Worm (Caenorhabditis elegans): ENCODE data around the gene K08F4.12.

The K08F4.12 gene

DNA sequence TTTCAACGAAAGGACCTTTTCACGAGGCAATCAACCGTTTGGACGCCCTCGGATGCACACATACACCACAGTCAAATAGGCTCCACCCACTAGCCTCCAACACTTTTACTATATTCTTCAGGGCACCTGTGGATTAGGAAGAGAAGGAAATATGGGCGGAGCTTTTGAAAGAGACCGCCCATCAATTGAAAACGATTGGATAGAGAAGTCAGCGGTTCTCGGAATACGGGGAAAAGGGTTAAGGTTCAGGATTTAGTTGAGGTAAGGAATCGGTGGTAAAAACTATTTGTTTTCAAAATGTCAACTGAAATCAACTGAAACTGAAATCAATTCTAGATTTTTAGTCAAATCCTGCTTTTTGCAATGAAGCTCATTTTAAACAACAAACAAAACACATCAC lies 27.5 kb upstream of the K08F4.12 start, which contains the start of gene egl-38:
Gene egl-38, minus strand, starts transcription at position 101 of the 400 bp plus-strand sequence.
- no peak for TF ChIP-seq nhr-20 (tag; optimal IDR thresholded peaks at IDR 0.05)
- TF ChIP-seq efl-1 (optimal IDR thresholded peaks at IDR 0.05) = no peak
- TF ChIP-seq efl-1 (GFP tag; optimal IDR thresholded peaks at IDR 0.05 in 1 of 2) = no peak
- TF ChIP-seq nhr-77 (tag; optimal IDR thresholded peaks at IDR 0.05) = no peak
- no peak for TF ChIP-seq ets-5 (GFP tag; IDR thresholded peaks at IDR 0.05)
- TF ChIP-seq nhr-28 (tag; optimal IDR thresholded peaks at IDR 0.05) = no peak
- TF ChIP-seq mef-2 (tag; optimal IDR thresholded peaks at IDR 0.05) = no peak
- no peak for TF ChIP-seq nhr-12 (tag; optimal IDR thresholded peaks at IDR 0.05)
- TF ChIP-seq ceh-82 (tag; optimal IDR thresholded peaks at IDR 0.05) = no peak
- TF ChIP-seq egl-13 (tag; optimal IDR thresholded peaks at IDR 0.05) = no peak
- no peak for TF ChIP-seq blmp-1 (tag; optimal IDR thresholded peaks at IDR 0.05)
- TF ChIP-seq C16A3.4 (tag; optimal IDR thresholded peaks at IDR 0.05) = no peak
- no peak for TF ChIP-seq jun-1 (tag; optimal IDR thresholded peaks at IDR 0.05)
- TF ChIP-seq aha-1 (tag; optimal IDR thresholded peaks at IDR 0.05) = no peak

DNA sequence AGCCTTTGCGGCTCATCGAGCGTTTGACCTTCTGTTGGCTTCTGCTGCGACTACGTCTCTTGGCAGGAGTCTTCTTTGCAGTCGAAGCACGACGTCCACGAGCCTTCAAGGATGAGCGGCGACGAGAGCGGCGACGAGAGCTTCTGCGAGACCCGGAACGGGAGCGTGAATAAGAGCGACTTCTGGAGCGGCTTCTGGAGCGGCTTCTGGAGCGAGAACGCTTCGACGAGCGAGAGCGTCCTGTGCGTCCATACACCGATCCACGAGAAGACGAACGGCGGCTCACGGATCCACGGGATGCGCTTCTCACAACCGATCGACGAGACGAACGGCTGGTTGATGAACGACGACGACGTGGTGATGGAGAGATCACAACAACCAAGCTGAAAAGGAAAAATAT lies 27.0 kb upstream of the K08F4.12 start:
- no peak for TF ChIP-seq snpc-4 (tag; optimal IDR thresholded peaks at IDR 0.05)
- TF ChIP-seq grh-1 (GFP tag; IDR thresholded peaks at IDR 0.05) = no peak
- TF ChIP-seq mdl-1 (tag; optimal IDR thresholded peaks at IDR 0.05) = no peak
- no peak for TF ChIP-seq sox-4 (tag; optimal IDR thresholded peaks at IDR 0.05)
- TF ChIP-seq swsn-7 (tag; optimal IDR thresholded peaks at IDR 0.05) = no peak

DNA sequence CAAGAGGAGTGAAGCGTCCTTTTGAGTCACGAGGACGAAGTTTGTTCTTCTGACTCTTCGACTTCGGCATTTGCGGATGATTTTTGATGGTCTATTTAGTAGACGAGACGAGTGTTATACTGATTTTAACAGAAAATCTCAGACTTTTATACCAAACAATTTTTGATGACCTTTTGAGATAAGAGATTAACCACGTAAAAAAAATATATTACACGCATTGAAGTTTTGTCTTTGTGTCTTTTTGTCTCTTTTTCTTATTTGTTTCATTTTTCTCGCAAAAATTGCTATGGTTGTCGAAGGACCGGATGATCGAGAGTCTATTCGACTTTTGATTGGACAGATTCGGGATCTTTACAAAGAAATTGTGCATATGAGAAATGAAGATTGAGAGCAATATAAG lies 26.5 kb upstream of the K08F4.12 start, which contains the start of gene spch-1:
Gene spch-1, minus strand, starts transcription at position 101 of the 400 bp plus-strand sequence.
- TF ChIP-seq fos-1 (tag; optimal IDR thresholded peaks at IDR 0.05) (no peak), skn-1 (tag; optimal IDR thresholded peaks at IDR 0.05) (no peak), unc-98 (GFP tag; IDR thresholded peaks at IDR 0.05) (no peak), nhr-77 (tag; optimal IDR thresholded peaks at IDR 0.05) (no peak), mdl-1 (tag; optimal IDR thresholded peaks at IDR 0.05) (no peak), nhr-85 (tag) (no peak), nhr-11 (tag; optimal IDR thresholded peaks at IDR 0.05) (no peak), C04F5.9 (tag; optimal IDR thresholded peaks at IDR 0.05) (no peak), pax-3 (tag; optimal IDR thresholded peaks at IDR 0.05) (no peak), zag-1 (tag; optimal IDR thresholded peaks at IDR 0.05) (no peak), sup-37 (GFP tag; optimal IDR thresholded peaks at IDR 0.05) (no peak), lin-14 (GFP tag; optimal IDR thresholded peaks at IDR 0.05) (no peak), xbp-1 (tag; optimal IDR thresholded peaks at IDR 0.05) (no peak), ztf-4 (tag; optimal IDR thresholded peaks at IDR 0.05) (no peak), lin-15B (tag; optimal IDR thresholded peaks at IDR 0.05) (no peak), ztf-11 (tag; optimal IDR thresholded peaks at IDR 0.05) (no peak), ceh-88 (GFP tag; IDR thresholded peaks at IDR 0.05) (no peak), nhr-237 (tag; optimal IDR thresholded peaks at IDR 0.05) (no peak)

DNA sequence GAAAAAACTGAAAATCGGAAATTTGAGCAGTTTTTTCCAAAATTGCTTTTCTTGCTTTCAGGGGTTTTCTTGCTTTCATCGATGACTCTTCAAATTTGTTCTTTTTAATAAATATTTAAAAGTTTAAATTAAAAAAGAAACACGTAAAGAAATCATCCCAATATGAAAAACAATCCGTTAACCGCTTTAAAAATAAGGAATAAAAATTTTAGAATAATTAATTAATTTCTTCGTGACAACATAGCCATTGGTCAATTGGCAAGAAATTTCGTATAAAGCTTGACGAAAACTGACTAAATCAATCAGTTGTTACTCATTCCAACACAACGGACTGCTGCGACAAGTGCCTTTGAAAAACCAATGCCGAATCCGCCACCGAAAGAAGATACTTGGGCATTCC lies 25.3 kb upstream of the K08F4.12 start, which contains the start of gene nsph-3.2:
Gene nsph-3.2, plus strand, starts transcription at position 301 of the 400 bp plus-strand sequence.
- TF ChIP-seq ztf-4 (tag; optimal IDR thresholded peaks at IDR 0.05) (no peak), snu-23 (GFP tag; optimal IDR thresholded peaks at IDR 0.05) (no peak), aha-1 (tag; optimal IDR thresholded peaks at IDR 0.05) (no peak), mab-9 (GFP tag; IDR thresholded peaks at IDR 0.05) (no peak), dpl-1 (GFP tag; optimal IDR thresholded peaks at IDR 0.05) (no peak), xbp-1 (tag; optimal IDR thresholded peaks at IDR 0.05) (no peak), vab-15 (tag; optimal IDR thresholded peaks at IDR 0.05) (no peak), nhr-11 (tag; optimal IDR thresholded peaks at IDR 0.05) (no peak), sup-37 (GFP tag; optimal IDR thresholded peaks at IDR 0.05) (no peak), blmp-1 (tag; optimal IDR thresholded peaks at IDR 0.05) (no peak)
